Fruit fly (Drosophila melanogaster): ENCODE data around the gene CG12716.

The CG12716 gene

DNA sequence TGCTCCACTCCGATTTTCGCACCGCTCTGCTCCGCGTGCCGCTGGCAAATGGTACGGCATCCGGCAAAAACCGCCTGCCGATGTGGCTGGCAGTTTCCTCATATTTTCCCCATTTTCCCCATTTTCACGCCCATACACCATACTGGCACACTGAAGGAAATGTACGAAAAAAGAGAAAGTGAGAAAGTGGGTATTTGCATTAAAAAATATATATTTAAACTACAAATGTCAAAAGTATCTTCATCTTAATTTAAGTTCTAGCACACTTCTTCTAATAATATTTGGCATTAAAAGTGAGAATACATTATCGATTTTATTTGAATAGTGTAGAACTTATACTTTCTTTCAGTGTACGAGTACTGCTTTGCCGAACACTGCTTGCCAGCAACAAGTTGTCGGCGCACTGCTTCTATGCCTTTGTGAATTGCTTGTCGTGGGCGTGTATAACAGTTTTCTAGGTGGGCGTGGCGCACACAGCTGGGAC lies 18.6 kb downstream of the CG12716 start, which contains the start of gene hec:
Gene hec, minus strand, starts transcription at position 51 of the 484 bp plus-strand sequence.
- TF ChIP-seq ey (GFP tag; optimal IDR thresholded peaks at IDR 0.05) (no peak), Vsx2 (GFP tag; optimal IDR thresholded peaks at IDR 0.05; ENCODE audit: partially characterized antibody) (no peak), Abd-B (GFP tag; optimal IDR thresholded peaks at IDR 0.05) (no peak), GATAd (GFP tag; optimal IDR thresholded peaks at IDR 0.05) (no peak), br (GFP tag; optimal IDR thresholded peaks at IDR 0.05) (no peak), sage (GFP tag; optimal IDR thresholded peaks at IDR 0.05) (no peak), Hr78 (GFP tag; optimal IDR thresholded peaks at IDR 0.05) (no peak), HLH106 (tag; optimal IDR thresholded peaks at IDR 0.05) (no peak), tai (GFP tag; optimal IDR thresholded peaks at IDR 0.05) (no peak), dsf (GFP tag; optimal IDR thresholded peaks at IDR 0.05; ENCODE audit: borderline replicate concordance) (no peak)

DNA sequence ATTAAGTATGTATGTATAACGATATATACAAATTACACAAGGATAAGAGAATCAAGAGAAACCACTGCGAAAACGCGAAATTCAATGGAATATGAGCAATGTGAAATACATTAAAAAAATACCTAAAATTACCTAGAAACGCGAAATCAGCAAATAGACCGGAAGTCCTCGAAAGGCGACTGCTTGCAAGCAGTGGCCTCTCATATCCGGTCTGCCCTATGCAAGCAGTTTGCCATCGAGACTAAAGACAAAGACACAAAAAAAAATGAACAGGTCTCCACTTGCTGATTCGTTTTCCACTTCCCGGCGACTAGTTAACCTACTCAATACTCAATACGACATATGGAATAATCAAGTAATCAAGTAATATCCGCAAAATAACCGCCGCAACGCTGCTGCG lies 28.4 kb downstream of the CG12716 start:
- TF ChIP-seq Hr78 (GFP tag; optimal IDR thresholded peaks at IDR 0.05): no peak
- TF ChIP-seq jim (GFP tag; optimal IDR thresholded peaks at IDR 0.05): no peak
- no peak for TF ChIP-seq CG9705 (GFP tag; optimal IDR thresholded peaks at IDR 0.05)
- no peak for TF ChIP-seq Dif (GFP tag; optimal IDR thresholded peaks at IDR 0.05; ENCODE audit: partially characterized antibody)
- no peak for TF ChIP-seq dmrt93B (GFP tag; optimal IDR thresholded peaks at IDR 0.05)
- no peak for TF ChIP-seq CG32264 (GFP tag; optimal IDR thresholded peaks at IDR 0.05)
- TF ChIP-seq Dfd (GFP tag; optimal IDR thresholded peaks at IDR 0.05): no peak
- no peak for TF ChIP-seq Mio (GFP tag; optimal IDR thresholded peaks at IDR 0.05)
- no peak for TF ChIP-seq Sp1 (GFP tag; optimal IDR thresholded peaks at IDR 0.05)
- no peak for TF ChIP-seq Hnf4 (GFP tag; optimal IDR thresholded peaks at IDR 0.05)
- no peak for TF ChIP-seq Myc (optimal IDR thresholded peaks at IDR 0.05)
- no peak for TF ChIP-seq OdsH (GFP tag; optimal IDR thresholded peaks at IDR 0.05)
- no peak for TF ChIP-seq woc (GFP tag; optimal IDR thresholded peaks at IDR 0.05)
- TF ChIP-seq CrebA (GFP tag; optimal IDR thresholded peaks at IDR 0.05; ENCODE audit: borderline replicate concordance): no peak

DNA sequence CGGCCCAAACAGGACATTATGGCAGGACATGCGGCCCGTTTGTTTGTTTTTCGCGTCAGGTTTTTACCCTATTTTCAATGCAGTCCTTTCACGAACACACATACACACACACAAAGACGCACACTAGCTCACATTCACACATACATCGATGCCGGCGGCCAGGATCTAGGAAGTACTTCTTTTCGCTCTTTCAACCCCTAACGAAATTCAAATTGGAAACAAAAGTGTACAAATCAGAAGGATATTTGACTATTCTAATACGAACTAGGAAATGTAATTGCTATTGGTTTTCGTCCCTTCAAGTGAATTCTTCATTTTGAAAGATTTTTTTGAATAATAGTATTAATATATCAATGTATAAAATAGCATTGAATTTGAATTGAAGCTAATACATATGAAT lies 35.6 kb downstream of the CG12716 start:
- TF ChIP-seq Hr78 (GFP tag; optimal IDR thresholded peaks at IDR 0.05): no peak
- no peak for TF ChIP-seq ey (GFP tag; optimal IDR thresholded peaks at IDR 0.05)

- no peak for TF ChIP-seq Hr83 (GFP tag; optimal IDR thresholded peaks at IDR 0.05; ENCODE audit: poor library complexity, severe bottlenecking)
- TF ChIP-seq CrebA (GFP tag; optimal IDR thresholded peaks at IDR 0.05; ENCODE audit: borderline replicate concordance): no peak
- TF ChIP-seq Dfd (GFP tag; optimal IDR thresholded peaks at IDR 0.05): no peak
- TF ChIP-seq rgr (GFP tag; optimal IDR thresholded peaks at IDR 0.05): no peak
- TF ChIP-seq woc (GFP tag; optimal IDR thresholded peaks at IDR 0.05): no peak
- no peak for TF ChIP-seq Abd-B (GFP tag; optimal IDR thresholded peaks at IDR 0.05)
- no peak for TF ChIP-seq CG32264 (GFP tag; optimal IDR thresholded peaks at IDR 0.05)
- TF ChIP-seq Dif (GFP tag; optimal IDR thresholded peaks at IDR 0.05; ENCODE audit: partially characterized antibody): no peak
- TF ChIP-seq usp (GFP tag; optimal IDR thresholded peaks at IDR 0.05): no peak
- no peak for TF ChIP-seq Sp1 (GFP tag; optimal IDR thresholded peaks at IDR 0.05)
- no peak for TF ChIP-seq dl (GFP tag; optimal IDR thresholded peaks at IDR 0.05; ENCODE audit: insufficient read depth in 1 of 2, partially characterized antibody in 2 of 2)
- no peak for TF ChIP-seq Mio (GFP tag; optimal IDR thresholded peaks at IDR 0.05)
- TF ChIP-seq Hnf4 (GFP tag; optimal IDR thresholded peaks at IDR 0.05): no peak
- no peak for TF ChIP-seq N (GFP tag; optimal IDR thresholded peaks at IDR 0.05)
- no peak for TF ChIP-seq Myc (optimal IDR thresholded peaks at IDR 0.05)
- no peak for TF ChIP-seq Rel (GFP tag; optimal IDR thresholded peaks at IDR 0.05)
- TF ChIP-seq Rel (tag; optimal IDR thresholded peaks at IDR 0.05): no peak
- peak; percentile 9 for TF ChIP-seq psq (GFP tag; optimal IDR thresholded peaks at IDR 0.05)
- no peak for TF ChIP-seq ey (GFP tag; optimal IDR thresholded peaks at IDR 0.05)
- peak; percentile 2 for TF ChIP-seq h (GFP tag; optimal IDR thresholded peaks at IDR 0.05)
- peak in 1 of 2 experiments; percentile 20 for TF ChIP-seq foxo (GFP tag; optimal IDR thresholded peaks at IDR 0.05)
- TF ChIP-seq HLH106 (tag; optimal IDR thresholded peaks at IDR 0.05): peak; percentile 31
- TF ChIP-seq jim (GFP tag; optimal IDR thresholded peaks at IDR 0.05): no peak
- TF ChIP-seq br (GFP tag; optimal IDR thresholded peaks at IDR 0.05): no peak
Measured at dm6 chrX:12939951-12940350, 36.1 kb downstream of the CG12716 start.
